Worm (Caenorhabditis elegans) whole organism, L4 larva: Measurements from ENCODE around the gene sprr-2.

ENCODE experiments used
- F49E8.2 ChIP-seq: sonication (generic microtip); optimal IDR thresholded peaks from 2 replicates; lab custom pipeline; 2016; ENCODE audit warnings: missing compliant biosample characterization, mild to moderate bottlenecking, missing genetic modification characterization, borderline replicate concordance
- R02D3.7 ChIP-seq: fragments of 150-350 bp; sonication (generic microtip); optimal IDR thresholded peaks from 3 replicates; lab custom pipeline; 2014; ENCODE audit warnings: missing biosample characterization, missing genetic modification characterization
- T20F7.1 ChIP-seq: fragments of 200-800 bp; sonication (Bioruptor generic); optimal IDR thresholded peaks from 2 replicates; lab custom pipeline; 2018; ENCODE audit warnings: mild to moderate bottlenecking, missing genetic modification characterization, missing compliant biosample characterization
- T26A8.4 ChIP-seq: fragments of 200-800 bp; sonication (Bioruptor generic); IDR thresholded peaks from 2 replicates; pipeline ENCODE4 v1.3.6; 2022; ENCODE audit warnings: missing genetic modification characterization, missing compliant biosample characterization
- Y105C5A.15 ChIP-seq: fragments of 200-800 bp; sonication (Bioruptor generic); IDR thresholded peaks from 2 replicates; pipeline ENCODE4 v1.3.6; 2022; ENCODE audit warnings: missing genetic modification characterization, missing compliant biosample characterization
- Y75B8A.6 ChIP-seq: fragments of 200-800 bp; sonication (Bioruptor generic); IDR thresholded peaks from 2 replicates; pipeline ENCODE4 v1.3.6; 2022; ENCODE audit warnings: missing genetic modification reagents, missing genetic modification characterization, missing compliant biosample characterization
- ZK546.5 ChIP-seq, 2 experiments: sonication (generic microtip); optimal IDR thresholded peaks; 2 replicates each; lab custom pipeline; 2017; ENCODE audit warnings: missing biosample characterization in 2 of 2, missing genetic modification characterization in 2 of 2
- aha-1 ChIP-seq: fragments of 150-350 bp; peaks from one replicate; lab custom pipeline; 2014; ENCODE audit warnings: missing biosample characterization, missing genetic modification characterization
- aly-2 ChIP-seq: sonication (generic microtip); optimal IDR thresholded peaks from 2 replicates; lab custom pipeline; 2018; ENCODE audit warnings: missing biosample characterization, missing genetic modification characterization
- arid-1 ChIP-seq: fragments of 200-800 bp; sonication (Bioruptor generic); conservative IDR thresholded peaks from 2 replicates; pipeline ENCODE4 v1.3.6; 2022; ENCODE audit warnings: missing genetic modification reagents, missing genetic modification characterization, missing compliant biosample characterization
- ceh-32 ChIP-seq: sonication (generic microtip); optimal IDR thresholded peaks from 2 replicates; lab custom pipeline; 2016; ENCODE audit warnings: mild to moderate bottlenecking, missing genetic modification characterization, missing compliant biosample characterization; ENCODE audit not compliant: poor library complexity
- ceh-44 ChIP-seq: fragments of 200-800 bp; sonication (Bioruptor generic); IDR thresholded peaks from 2 replicates; pipeline ENCODE4 v1.3.6; 2022; ENCODE audit warnings: missing genetic modification reagents, missing genetic modification characterization, missing compliant biosample characterization
- ceh-62 ChIP-seq: sonication (generic microtip); optimal IDR thresholded peaks from 2 replicates; lab custom pipeline; 2017; ENCODE audit warnings: missing biosample characterization, missing genetic modification characterization
- ces-1 ChIP-seq: fragments of 150-350 bp; sonication (generic microtip); optimal IDR thresholded peaks from 4 replicates; lab custom pipeline; 2014; ENCODE audit warnings: missing biosample characterization, missing genetic modification reagents, missing genetic modification characterization
- cey-2 ChIP-seq: sonication (generic microtip); optimal IDR thresholded peaks from 3 replicates; lab custom pipeline; 2017; ENCODE audit warnings: missing genetic modification characterization, mild to moderate bottlenecking, missing compliant biosample characterization, antibody characterized with exemption, borderline replicate concordance; ENCODE audit not compliant: insufficient read depth
- daf-16 ChIP-seq, 3 experiments: sonication (generic microtip); optimal IDR thresholded peaks; 2 replicates each; lab custom pipeline; 2016 to 2017; ENCODE audit warnings: missing genetic modification characterization in 3 of 3, missing genetic modification reagents in 3 of 3, mild to moderate bottlenecking in 2 of 3, missing compliant biosample characterization in 2 of 3, missing biosample characterization in 1 of 3, moderate library complexity in 1 of 3
- dmd-8 ChIP-seq: fragments of 200-800 bp; sonication (Bioruptor generic); IDR thresholded peaks from 2 replicates; pipeline ENCODE4 v1.3.6; 2022; ENCODE audit warnings: missing genetic modification characterization, missing compliant biosample characterization
- dmd-9 ChIP-seq: fragments of 200-800 bp; sonication (Bioruptor generic); IDR thresholded peaks from 2 replicates; pipeline ENCODE4 v1.3.6; 2022; ENCODE audit warnings: missing genetic modification reagents, missing genetic modification characterization, missing compliant biosample characterization
- duxl-1 ChIP-seq: sonication (generic microtip); optimal IDR thresholded peaks from 2 replicates; lab custom pipeline; 2016; ENCODE audit warnings: mild to moderate bottlenecking, missing genetic modification characterization, moderate library complexity, missing compliant biosample characterization; ENCODE audit not compliant: poor library complexity
- egl-43 ChIP-seq: fragments of 200-800 bp; sonication (Bioruptor generic); IDR thresholded peaks from 2 replicates; pipeline ENCODE4 v1.3.6; 2022; ENCODE audit warnings: missing genetic modification reagents, missing genetic modification characterization, missing compliant biosample characterization
- fkh-10 ChIP-seq: fragments of 150-350 bp; optimal IDR thresholded peaks from 2 replicates; lab custom pipeline; 2014; ENCODE audit warnings: missing biosample characterization, missing genetic modification reagents, missing genetic modification characterization
- fos-1 ChIP-seq: fragments of 150-350 bp; optimal IDR thresholded peaks from 2 replicates; lab custom pipeline; 2014; ENCODE audit warnings: missing biosample characterization, missing genetic modification characterization
- gei-8 ChIP-seq: fragments of 200-800 bp; sonication (Bioruptor generic); optimal IDR thresholded peaks from 2 replicates; lab custom pipeline; 2018; ENCODE audit warnings: mild to moderate bottlenecking, missing genetic modification characterization, missing compliant biosample characterization
- hlh-11 ChIP-seq: fragments of 200-800 bp; sonication (Bioruptor generic); optimal IDR thresholded peaks from 2 replicates; lab custom pipeline; 2018; ENCODE audit warnings: mild to moderate bottlenecking, missing genetic modification characterization, missing compliant biosample characterization
- hlh-30 ChIP-seq: sonication (generic microtip); optimal IDR thresholded peaks from 2 replicates; lab custom pipeline; 2017; ENCODE audit warnings: antibody characterized with exemption, mild to moderate bottlenecking, missing genetic modification characterization, missing compliant biosample characterization; ENCODE audit not compliant: insufficient read depth
- hmg-1.1 ChIP-seq: fragments of 200-800 bp; sonication (Bioruptor generic); IDR thresholded peaks from 2 replicates; pipeline ENCODE4 v1.3.6; 2022; ENCODE audit warnings: missing genetic modification reagents, missing genetic modification characterization, missing compliant biosample characterization
- lin-38 ChIP-seq: fragments of 200-800 bp; sonication (Bioruptor generic); IDR thresholded peaks from 2 replicates; pipeline ENCODE4 v1.3.6; 2022; ENCODE audit warnings: missing genetic modification reagents, missing genetic modification characterization, missing compliant biosample characterization
- lir-3 ChIP-seq: sonication (generic microtip); optimal IDR thresholded peaks from 2 replicates; lab custom pipeline; 2016; ENCODE audit warnings: mild to moderate bottlenecking, missing genetic modification characterization, missing compliant biosample characterization
- madf-9 ChIP-seq: fragments of 200-800 bp; sonication (Bioruptor generic); conservative IDR thresholded peaks from 2 replicates; pipeline ENCODE4 v1.3.6; 2022; ENCODE audit warnings: missing genetic modification reagents, missing genetic modification characterization, missing compliant biosample characterization
- mdl-1 ChIP-seq, 2 experiments: fragments of 150-350 bp in 1 of 2; sonication (generic microtip) in 1 of 2; optimal IDR thresholded peaks; 2 replicates each; lab custom pipeline; 2014 to 2017; ENCODE audit warnings: missing biosample characterization in 2 of 2, missing genetic modification characterization in 2 of 2
- mes-2 ChIP-seq: sonication (generic microtip); optimal IDR thresholded peaks from 2 replicates; lab custom pipeline; 2016; ENCODE audit warnings: missing genotype, mild to moderate bottlenecking, missing genetic modification characterization, missing compliant biosample characterization; ENCODE audit not compliant: poor library complexity, severe bottlenecking
- mxl-2 ChIP-seq: fragments of 200-800 bp; sonication (Bioruptor generic); conservative IDR thresholded peaks from 2 replicates; pipeline ENCODE4 v1.3.6; 2022; ENCODE audit warnings: missing genetic modification reagents, missing genetic modification characterization, missing compliant biosample characterization
- mxl-3 ChIP-seq: fragments of 200-800 bp; sonication (Bioruptor generic); optimal IDR thresholded peaks from 2 replicates; lab custom pipeline; 2018; ENCODE audit warnings: mild to moderate bottlenecking, missing genetic modification characterization, missing compliant biosample characterization
- nhr-102 ChIP-seq: sonication (generic microtip); optimal IDR thresholded peaks from 2 replicates; lab custom pipeline; 2016; ENCODE audit warnings: mild to moderate bottlenecking, missing genetic modification characterization, moderate library complexity, missing compliant biosample characterization
- nhr-48 ChIP-seq: sonication (generic microtip); optimal IDR thresholded peaks from 2 replicates; lab custom pipeline; 2016; ENCODE audit warnings: mild to moderate bottlenecking, missing genetic modification characterization, missing compliant biosample characterization
- pqm-1 ChIP-seq: sonication (generic microtip); optimal IDR thresholded peaks from 2 replicates; lab custom pipeline; 2017; ENCODE audit warnings: missing biosample characterization, missing genetic modification characterization
- rbr-2 ChIP-seq: sonication (generic microtip); optimal IDR thresholded peaks from 2 replicates; lab custom pipeline; 2016; ENCODE audit warnings: missing genotype, missing genetic modification characterization, missing compliant biosample characterization
- set-16 ChIP-seq: fragments of 200-800 bp; sonication (Bioruptor generic); IDR thresholded peaks from 2 replicates; pipeline ENCODE4 v1.3.6; 2022; ENCODE audit warnings: missing genetic modification reagents, missing genetic modification characterization, missing compliant biosample characterization
- skn-1 ChIP-seq: fragments of 150-350 bp; optimal IDR thresholded peaks from 2 replicates; lab custom pipeline; 2014; ENCODE audit warnings: missing biosample characterization, missing genetic modification characterization
- snpc-1.2 ChIP-seq: fragments of 200-800 bp; sonication (Bioruptor generic); IDR thresholded peaks from 2 replicates; pipeline ENCODE4 v1.3.6; 2022; ENCODE audit warnings: missing genetic modification reagents, missing genetic modification characterization, missing compliant biosample characterization
- snpc-4 ChIP-seq: fragments of 150-350 bp; optimal IDR thresholded peaks from 2 replicates; lab custom pipeline; 2014; ENCODE audit warnings: missing biosample characterization, missing genetic modification characterization
- spr-1 ChIP-seq: sonication (generic microtip); optimal IDR thresholded peaks from 2 replicates; lab custom pipeline; 2016; ENCODE audit warnings: mild to moderate bottlenecking, missing genetic modification characterization, missing compliant biosample characterization
- spr-3 ChIP-seq: fragments of 200-800 bp; sonication (Bioruptor generic); optimal IDR thresholded peaks from 2 replicates; lab custom pipeline; 2018; ENCODE audit warnings: mild to moderate bottlenecking, missing genetic modification characterization, missing compliant biosample characterization
- unc-39 ChIP-seq: sonication (generic microtip); optimal IDR thresholded peaks from 2 replicates; lab custom pipeline; 2017; ENCODE audit warnings: missing biosample characterization, missing genetic modification characterization
- unc-62 ChIP-seq, 3 experiments: fragments of 150-350 bp in 1 of 3; sonication (generic microtip); optimal IDR thresholded peaks in 2 of 3; peaks in 1 of 3; 1 replicate in 1 of 3; 2 replicates in 2 of 3; lab custom pipeline; 2014 to 2017; ENCODE audit warnings: missing biosample characterization in 3 of 3, missing genetic modification characterization in 3 of 3, missing genetic modification reagents in 3 of 3, missing genotype in 1 of 3
- vab-7 ChIP-seq: fragments of 200-800 bp; sonication (Bioruptor generic); IDR thresholded peaks from 2 replicates; pipeline ENCODE4 v1.3.6; 2022; ENCODE audit warnings: missing genetic modification reagents, missing genetic modification characterization, missing compliant biosample characterization
- zfp-3 ChIP-seq: fragments of 200-800 bp; sonication (Bioruptor generic); conservative IDR thresholded peaks from 2 replicates; pipeline ENCODE4 v1.3.6; 2022; ENCODE audit warnings: missing genetic modification reagents, missing genetic modification characterization, missing compliant biosample characterization
- ztf-7 ChIP-seq: fragments of 150-350 bp; optimal IDR thresholded peaks from 2 replicates; lab custom pipeline; 2014; ENCODE audit warnings: missing biosample characterization, missing genetic modification characterization

Gene sprr-2

ce11 chrX:14813398-14813797 lies 20.2 kb downstream of the sprr-2 start (continued):
- TF ChIP-seq set-16 (GFP tag; lab: Robert Waterston, UW) (no peak), mes-2 (tag; lab: Kevin White, UChicago) (peak; percentile 83), spr-1 (tag; lab: Kevin White, UChicago) (peak; percentile 60), madf-9 (GFP tag; lab: Robert Waterston, UW) (0 out of 2 replicates have a peak, but pooled peaks have one; percentile 25), ceh-62 (tag; lab: Kevin White, UChicago) (no peak), lin-38 (peak; percentile 49), hmg-1.1 (GFP tag; lab: Robert Waterston, UW) (peak; percentile 86), Y75B8A.6 (GFP tag; lab: Robert Waterston, UW) (no peak), zfp-3 (GFP tag; lab: Robert Waterston, UW) (0 out of 2 replicates have a peak, but pooled peaks have one; percentile 33), lir-3 (no peak), T20F7.1 (GFP tag; lab: Kevin White, UChicago) (peak; percentile 77), daf-16 (GFP tag; optimal IDR thresholded peaks at IDR 0.05; lab: Kevin White, UChicago) (peak in 1 of 2 experiments; percentile 77), daf-16 (tag; optimal IDR thresholded peaks at IDR 0.05; lab: Kevin White, UChicago) (peak; percentile 67), hlh-11 (tag; lab: Kevin White, UChicago) (peak; percentile 64), spr-3 (no peak), fos-1 (no peak), ZK546.5 (tag; optimal IDR thresholded peaks at IDR 0.05; lab: Kevin White, UChicago) (no peak), arid-1 (GFP tag; lab: Robert Waterston, UW) (no peak), Y105C5A.15 (no peak), rbr-2 (tag; lab: Kevin White, UChicago) (peak; percentile 77), aly-2 (tag; lab: Kevin White, UChicago) (no peak), fkh-10 (peak; percentile 57), mxl-3 (GFP tag; lab: Kevin White, UChicago) (peak; percentile 30), pqm-1 (tag; lab: Kevin White, UChicago) (peak; percentile 8), skn-1 (tag; lab: Kevin White, UChicago) (no peak), ceh-44 (GFP tag; lab: Robert Waterston, UW) (no peak), dmd-8 (GFP tag; lab: Robert Waterston, UW) (no peak), dmd-9 (GFP tag; lab: Robert Waterston, UW) (no peak), R02D3.7 (tag; lab: Kevin White, UChicago) (no peak), aha-1 (tag; lab: Kevin White, UChicago) (no peak), snpc-4 (tag; lab: Kevin White, UChicago) (no peak), ztf-7 (tag; lab: Kevin White, UChicago) (peak; percentile 88), cey-2 (tag; lab: Kevin White, UChicago) (no peak), nhr-48 (peak; percentile 50), vab-7 (no peak)

- TF ChIP-seq duxl-1 (tag; lab: Kevin White, UChicago) (no peak), ceh-32 (tag; lab: Kevin White, UChicago) (no peak), mxl-2 (no peak), daf-16 (GFP tag; optimal IDR thresholded peaks at IDR 0.05; lab: Kevin White, UChicago) (no peak), daf-16 (tag; optimal IDR thresholded peaks at IDR 0.05; lab: Kevin White, UChicago) (peak; percentile 16), unc-39 (no peak), egl-43 (peak; percentile 39; the same call in 1 of the 2 replicates), mes-2 (tag; lab: Kevin White, UChicago) (no peak), gei-8 (GFP tag; lab: Kevin White, UChicago) (no peak), T26A8.4 (GFP tag; lab: Robert Waterston, UW) (peak; percentile 78), mdl-1 (tag; optimal IDR thresholded peaks at IDR 0.05; lab: Kevin White, UChicago) (no peak), dmd-8 (GFP tag; lab: Robert Waterston, UW) (no peak), snpc-1.2 (GFP tag; lab: Robert Waterston, UW) (no peak), unc-62 (GFP tag; optimal IDR thresholded peaks at IDR 0.05 in 1 of 2; lab: Kevin White, UChicago) (peak in 1 of 2 experiments; percentile 39), unc-62 (tag; optimal IDR thresholded peaks at IDR 0.05; lab: Kevin White, UChicago) (no peak), ces-1 (GFP tag; lab: Kevin White, UChicago) (no peak), Y75B8A.6 (GFP tag; lab: Robert Waterston, UW) (peak; percentile 64), F49E8.2 (no peak), hlh-30 (tag; lab: Kevin White, UChicago) (peak; percentile 29), nhr-48 (peak; percentile 19), spr-1 (tag; lab: Kevin White, UChicago) (peak; percentile 34), nhr-102 (tag; lab: Kevin White, UChicago) (peak; percentile 60), vab-7 (no peak)
These were observed 22.2 kb downstream of the sprr-2 start for ce11 chrX:14815412-14815811.
